Worm (Caenorhabditis elegans): ENCODE results near the gene nas-11.

nas-11 gene

ce11 chrX:6737329-6738008 is 24.1 kb downstream of the nas-11 start (continued):
- TF ChIP-seq ztf-18 (tag; optimal IDR thresholded peaks at IDR 0.05) (no peak), Y95B8A.8 (GFP tag; IDR thresholded peaks at IDR 0.05) (0 out of 2 replicates have a peak, but pooled peaks have one; percentile 36), lag-1 (GFP tag; IDR thresholded peaks at IDR 0.05) (peak; percentile 17; the same call in 1 of the 2 replicates), F57A8.1 (GFP tag; optimal IDR thresholded peaks at IDR 0.05) (no peak), C17E4.6 (GFP tag; IDR thresholded peaks at IDR 0.05) (0 out of 2 replicates have a peak, but pooled peaks have one; percentile 23), snpc-3.4 (tag; optimal IDR thresholded peaks at IDR 0.05) (no peak), F22D6.2 (tag; optimal IDR thresholded peaks at IDR 0.05) (peak; percentile 89), ama-1 (optimal IDR thresholded peaks at IDR 0.05) (peak; percentile 11), ama-1 (GFP tag; optimal IDR thresholded peaks at IDR 0.05) (no peak), tbx-9 (tag; optimal IDR thresholded peaks at IDR 0.05; ENCODE audit: borderline replicate concordance) (no peak), F55B11.4 (tag; optimal IDR thresholded peaks at IDR 0.05; ENCODE audit: borderline replicate concordance, insufficient read depth) (no peak), sea-2 (GFP tag; IDR thresholded peaks at IDR 0.05) (no peak), nhr-179 (tag; optimal IDR thresholded peaks at IDR 0.05) (no peak), dpff-1 (tag; optimal IDR thresholded peaks at IDR 0.05) (no peak), ceh-79 (tag; optimal IDR thresholded peaks at IDR 0.05) (no peak), nfya-1 (tag; optimal IDR thresholded peaks at IDR 0.05; ENCODE audit: borderline replicate concordance, insufficient read depth) (no peak), egl-18 (GFP tag; IDR thresholded peaks at IDR 0.05) (no peak), lin-54 (GFP tag; optimal IDR thresholded peaks at IDR 0.05) (peak; percentile 25), K11D2.4 (GFP tag; IDR thresholded peaks at IDR 0.05) (peak; percentile 90; the same call in 1 of the 2 replicates), nhr-120 (GFP tag; IDR thresholded peaks at IDR 0.05) (no peak), ceh-100 (GFP tag; IDR thresholded peaks at IDR 0.05) (no peak), tlf-1 (GFP tag; optimal IDR thresholded peaks at IDR 0.05) (peak; percentile 53), lsy-27 (tag; optimal IDR thresholded peaks at IDR 0.05; ENCODE audit: borderline replicate concordance, insufficient read depth) (no peak), C06A6.2 (GFP tag; conservative IDR thresholded peaks at IDR 0.05) (peak; percentile 87), ekl-4 (GFP tag; IDR thresholded peaks at IDR 0.05) (peak; percentile 69), rcor-1 (GFP tag; IDR thresholded peaks at IDR 0.05) (0 out of 2 replicates have a peak, but pooled peaks have one; percentile 21), snpc-4 (GFP tag; optimal IDR thresholded peaks at IDR 0.05) (no peak), snpc-4 (tag; optimal IDR thresholded peaks at IDR 0.05) (peak in 3 of 4 experiments; percentile 37 to 47 (median 38)), B0035.1 (tag; optimal IDR thresholded peaks at IDR 0.05) (no peak), nfyb-1 (GFP tag; IDR thresholded peaks at IDR 0.05) (peak; percentile 49; the same call in 1 of the 2 replicates), ceh-58 (GFP tag; IDR thresholded peaks at IDR 0.05) (no peak), pbrm-1 (GFP tag; IDR thresholded peaks at IDR 0.05) (no peak), ets-4 (GFP tag; optimal IDR thresholded peaks at IDR 0.05) (no peak), tbp1 (GFP tag; optimal IDR thresholded peaks at IDR 0.05) (peak; percentile 57), K12H6.12 (tag; optimal IDR thresholded peaks at IDR 0.05) (peak; percentile 63), nhr-27 (tag; optimal IDR thresholded peaks at IDR 0.05) (no peak), mcd-1 (GFP tag; IDR thresholded peaks at IDR 0.05) (peak; percentile 58), snpc-1.1 (tag; optimal IDR thresholded peaks at IDR 0.05; ENCODE audit: insufficient read depth) (no peak), ceh-40 (GFP tag; IDR thresholded peaks at IDR 0.05) (no peak), atf-7 (tag; optimal IDR thresholded peaks at IDR 0.05) (peak; percentile 96), rpc-1 (optimal IDR thresholded peaks at IDR 0.05) (no peak), rpc-1 (tag; optimal IDR thresholded peaks at IDR 0.05) (no peak), aptf-2 (GFP tag; conservative IDR thresholded peaks at IDR 0.05) (no peak), pha-4 (tag; optimal IDR thresholded peaks at IDR 0.05) (no peak), snpc-1.3 (tag; optimal IDR thresholded peaks at IDR 0.05; ENCODE audit: insufficient read depth) (no peak), ztf-25 (GFP tag; IDR thresholded peaks at IDR 0.05) (no peak), rec-8 (tag; optimal IDR thresholded peaks at IDR 0.05) (no peak)
